Worm (Caenorhabditis elegans) whole organism, L1 larva: Measurements from ENCODE around the gene Y39A1A.21.

ENCODE experiments used
- ceh-82 ChIP-seq, 3 experiments: fragments of 150-350 bp in 1 of 3; sonication (generic microtip) in 2 of 3; optimal IDR thresholded peaks; 2 replicates each; lab custom pipeline; 2014 to 2017; ENCODE audit warnings: missing biosample characterization in 3 of 3, missing genetic modification characterization in 3 of 3
- elt-2 ChIP-seq: sonication (generic microtip); optimal IDR thresholded peaks from 2 replicates; lab custom pipeline; 2016; ENCODE audit warnings: missing genetic modification characterization, mild to moderate bottlenecking, inconsistent platforms, missing compliant biosample characterization, missing genetic modification reagents
- fos-1 ChIP-seq: fragments of 150-350 bp; optimal IDR thresholded peaks from 2 replicates; lab custom pipeline; 2014; ENCODE audit warnings: missing biosample characterization, missing genetic modification characterization
- skn-1 ChIP-seq: fragments of 150-350 bp; optimal IDR thresholded peaks from 2 replicates; lab custom pipeline; 2014; ENCODE audit warnings: missing biosample characterization, missing genetic modification characterization
- ztf-4 ChIP-seq: fragments of 150-350 bp; optimal IDR thresholded peaks from 2 replicates; lab custom pipeline; 2014; ENCODE audit warnings: missing biosample characterization, missing genetic modification characterization

ce11 chrIII:10658394-10658793 lies 48.4 kb downstream of the Y39A1A.21 start:
- TF ChIP-seq skn-1: no peak
- no peak for TF ChIP-seq elt-2 (tag; lab: Kevin White, UChicago)
- TF ChIP-seq fos-1 (tag; lab: Kevin White, UChicago): no peak
- TF ChIP-seq ztf-4 (tag; lab: Kevin White, UChicago): no peak
- TF ChIP-seq ceh-82 (tag; optimal IDR thresholded peaks at IDR 0.05; lab: Kevin White, UChicago): no peak
